Worm (Caenorhabditis elegans): ENCODE data around the gene srw-62.

Gene srw-62

ce11 chrII:7817580-7817979 lies 7.6 kb upstream of the srw-62 start:
- TF ChIP-seq arid-1 (GFP tag; conservative IDR thresholded peaks at IDR 0.05) (no peak), hif-1 (tag; optimal IDR thresholded peaks at IDR 0.05) (no peak), zip-2 (tag; optimal IDR thresholded peaks at IDR 0.05) (no peak), dmd-9 (GFP tag; IDR thresholded peaks at IDR 0.05) (no peak), mep-1 (tag; optimal IDR thresholded peaks at IDR 0.05) (no peak), D1046.2 (GFP tag; IDR thresholded peaks at IDR 0.05) (no peak), nhr-6 (tag; optimal IDR thresholded peaks at IDR 0.05) (no peak), lin-13 (GFP tag; optimal IDR thresholded peaks at IDR 0.05) (no peak), nhr-41 (GFP tag; IDR thresholded peaks at IDR 0.05) (no peak), attf-4 (tag; optimal IDR thresholded peaks at IDR 0.05) (no peak)

- TF ChIP-seq Y5F2A.4 (GFP tag; optimal IDR thresholded peaks at IDR 0.05) (no peak), nhr-6 (tag; optimal IDR thresholded peaks at IDR 0.05) (no peak), mdt-29 (GFP tag; IDR thresholded peaks at IDR 0.05) (no peak), F44E2.7 (GFP tag; IDR thresholded peaks at IDR 0.05) (no peak), unc-62 (GFP tag; optimal IDR thresholded peaks at IDR 0.05 in 1 of 2) (peak in 1 of 2 experiments; percentile 75), unc-62 (tag; optimal IDR thresholded peaks at IDR 0.05) (no peak), ceh-82 (tag; optimal IDR thresholded peaks at IDR 0.05) (no peak), F10B5.3 (tag; optimal IDR thresholded peaks at IDR 0.05) (no peak)
Measured at ce11 chrII:7819359-7819758, 5.8 kb upstream of the srw-62 start.

- TF ChIP-seq zfp-3 (GFP tag; conservative IDR thresholded peaks at IDR 0.05): no peak
- TF ChIP-seq set-16 (GFP tag; IDR thresholded peaks at IDR 0.05): no peak
- no peak for TF ChIP-seq hmg-1.1 (GFP tag; IDR thresholded peaks at IDR 0.05)
- TF ChIP-seq ztf-7 (tag; optimal IDR thresholded peaks at IDR 0.05): no peak
- TF ChIP-seq F26F4.8 (GFP tag; conservative IDR thresholded peaks at IDR 0.05): no peak
- TF ChIP-seq sdz-12 (GFP tag; optimal IDR thresholded peaks at IDR 0.05): no peak
- no peak for TF ChIP-seq spr-1 (tag; optimal IDR thresholded peaks at IDR 0.05)
- TF ChIP-seq nhr-25 (tag; optimal IDR thresholded peaks at IDR 0.05; ENCODE audit: borderline replicate concordance, insufficient read depth): no peak
- TF ChIP-seq ama-1 (optimal IDR thresholded peaks at IDR 0.05): no peak
Measured at ce11 chrII:7822454-7822853, 2.8 kb upstream of the srw-62 start, which contains the start of gene irld-47. Gene irld-47, minus strand, starts transcription at chrII:7822554.

- TF ChIP-seq ceh-20 (GFP tag; IDR thresholded peaks at IDR 0.05): no peak
- TF ChIP-seq egl-27 (tag; optimal IDR thresholded peaks at IDR 0.05): no peak
- peak; percentile 66 for TF ChIP-seq aha-1 (tag)
- peak in 1 of 2 experiments; percentile 89 for TF ChIP-seq unc-62 (GFP tag; optimal IDR thresholded peaks at IDR 0.05 in 1 of 2)
- no peak for TF ChIP-seq unc-62 (tag; optimal IDR thresholded peaks at IDR 0.05)
Measured at ce11 chrII:7827883-7828282, 2.7 kb downstream of the srw-62 start.

- TF ChIP-seq ZK337.2 (GFP tag; IDR thresholded peaks at IDR 0.05): no peak
- peak in 1 of 2 experiments; percentile 92 for TF ChIP-seq unc-62 (GFP tag; optimal IDR thresholded peaks at IDR 0.05 in 1 of 2)
- no peak for TF ChIP-seq unc-62 (tag; optimal IDR thresholded peaks at IDR 0.05)
Measured at ce11 chrII:7829616-7830015, 4.4 kb downstream of the srw-62 start.

ce11 chrII:7832054-7832453 lies 6.8 kb downstream of the srw-62 start, which contains the start of gene T09A5.14:
Gene T09A5.14, plus strand, starts transcription at chrII:7832354.
- TF ChIP-seq nhr-25 (tag; optimal IDR thresholded peaks at IDR 0.05; ENCODE audit: borderline replicate concordance, insufficient read depth): no peak
- TF ChIP-seq nhr-76 (tag; optimal IDR thresholded peaks at IDR 0.05): no peak
- TF ChIP-seq T26A8.4 (GFP tag; IDR thresholded peaks at IDR 0.05): no peak
- TF ChIP-seq nhr-111 (GFP tag; optimal IDR thresholded peaks at IDR 0.05): no peak
- no peak for TF ChIP-seq ztf-7 (tag; optimal IDR thresholded peaks at IDR 0.05)
- no peak for TF ChIP-seq Y48G9A.11 (GFP tag; IDR thresholded peaks at IDR 0.05)
- no peak for TF ChIP-seq dmd-8 (GFP tag; IDR thresholded peaks at IDR 0.05)
- no peak for TF ChIP-seq fkh-10 (GFP tag; optimal IDR thresholded peaks at IDR 0.05)
- TF ChIP-seq skn-1 (tag; optimal IDR thresholded peaks at IDR 0.05): no peak
- no peak for TF ChIP-seq saeg-2 (GFP tag; IDR thresholded peaks at IDR 0.05)
- no peak for TF ChIP-seq mdt-29 (GFP tag; IDR thresholded peaks at IDR 0.05)
